Fruit fly (Drosophila melanogaster): ENCODE measurements around the gene osa.

DNA sequence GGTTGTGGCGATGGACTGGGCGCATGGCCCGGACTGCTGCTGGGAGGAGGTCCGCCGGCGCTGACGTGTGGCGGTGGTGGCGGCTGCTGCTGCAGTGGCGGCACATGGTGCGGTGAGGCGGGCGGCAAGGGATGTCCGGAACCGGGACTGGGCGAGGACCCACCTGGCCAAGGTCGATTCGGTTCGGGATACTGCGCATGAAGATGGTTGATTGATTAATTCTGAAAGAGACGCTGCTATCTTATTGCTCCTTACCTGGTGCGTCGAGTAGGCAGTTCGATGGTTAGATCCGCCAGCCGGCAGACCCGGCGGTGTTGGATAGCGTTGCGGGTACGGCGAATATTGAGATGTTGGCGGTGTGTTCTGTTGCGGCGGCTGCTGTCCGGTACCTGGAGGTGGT, 10.4 kb downstream of the osa start:
- TF ChIP-seq bab1 (GFP tag; optimal IDR thresholded peaks at IDR 0.05) (no peak), Mnt (GFP tag; optimal IDR thresholded peaks at IDR 0.05) (no peak), pad (GFP tag; optimal IDR thresholded peaks at IDR 0.05) (no peak)

Measured in whole organism, adult.